Worm (Caenorhabditis elegans) whole organism, mixed stage, embryonic: ENCODE data around the gene pole-2.

ENCODE experiments used
- ceh-83 ChIP-seq: fragments of 200-800 bp; sonication (Bioruptor generic); optimal IDR thresholded peaks from 2 replicates; lab custom pipeline; 2018; ENCODE audit warnings: mild to moderate bottlenecking, missing genetic modification characterization, missing compliant biosample characterization
- ces-1 ChIP-seq: fragments of 150-350 bp; optimal IDR thresholded peaks from 2 replicates; lab custom pipeline; 2014; ENCODE audit warnings: missing biosample characterization, missing genetic modification reagents, missing genetic modification characterization
- drap-1 ChIP-seq: fragments of 200-800 bp; sonication (Bioruptor generic); optimal IDR thresholded peaks from 3 replicates; lab custom pipeline; 2018; ENCODE audit warnings: mild to moderate bottlenecking, missing genetic modification characterization, missing compliant biosample characterization
- elt-3 ChIP-seq: fragments of 150-350 bp; optimal IDR thresholded peaks from 2 replicates; lab custom pipeline; 2014; ENCODE audit warnings: missing biosample characterization, missing genetic modification characterization
- lin-13 ChIP-seq: fragments of 150-350 bp; optimal IDR thresholded peaks from 2 replicates; lab custom pipeline; 2014; ENCODE audit warnings: missing biosample characterization, missing genetic modification characterization
- lin-32 ChIP-seq: fragments of 200-800 bp; sonication (Bioruptor generic); optimal IDR thresholded peaks from 2 replicates; lab custom pipeline; 2018; ENCODE audit warnings: mild to moderate bottlenecking, missing genetic modification characterization, missing compliant biosample characterization
- nhr-12 ChIP-seq: fragments of 150-350 bp; optimal IDR thresholded peaks from 2 replicates; lab custom pipeline; 2014; ENCODE audit warnings: missing biosample characterization, missing genetic modification characterization
- nhr-237 ChIP-seq: fragments of 150-350 bp; optimal IDR thresholded peaks from 2 replicates; lab custom pipeline; 2014; ENCODE audit warnings: missing biosample characterization, missing genetic modification characterization
- nhr-28 ChIP-seq: fragments of 150-350 bp; optimal IDR thresholded peaks from 2 replicates; lab custom pipeline; 2014; ENCODE audit warnings: missing biosample characterization, missing genetic modification characterization
- unc-120 ChIP-seq: sonication (generic microtip); optimal IDR thresholded peaks from 2 replicates; lab custom pipeline; 2017; ENCODE audit warnings: missing genetic modification characterization, missing compliant biosample characterization; ENCODE audit not compliant: poor library complexity, severe bottlenecking
- unc-39 ChIP-seq: fragments of 150-350 bp; optimal IDR thresholded peaks from 2 replicates; lab custom pipeline; 2014; ENCODE audit warnings: missing biosample characterization, missing genetic modification characterization
- unc-62 ChIP-seq: fragments of 150-350 bp; optimal IDR thresholded peaks from 2 replicates; lab custom pipeline; 2014; ENCODE audit warnings: missing biosample characterization, missing genetic modification reagents, missing genetic modification characterization

- TF ChIP-seq ces-1 (GFP tag; lab: Kevin White, UChicago) (no peak), ceh-83 (GFP tag; lab: Kevin White, UChicago) (no peak), unc-39 (tag; lab: Kevin White, UChicago) (no peak), unc-62 (GFP tag; lab: Kevin White, UChicago) (no peak), elt-3 (tag; lab: Kevin White, UChicago) (no peak), nhr-237 (tag; lab: Kevin White, UChicago) (no peak), nhr-28 (no peak), drap-1 (GFP tag; lab: Kevin White, UChicago) (no peak), lin-13 (tag; lab: Kevin White, UChicago) (no peak), unc-120 (tag; lab: Kevin White, UChicago) (no peak), lin-32 (GFP tag; lab: Kevin White, UChicago) (no peak), nhr-12 (tag; lab: Kevin White, UChicago) (no peak)
Measured at ce11 chrIV:8730469-8730868, 44.1 kb upstream of the pole-2 start, which contains the start of gene F21D5.3.
